Worm (Caenorhabditis elegans): ENCODE measurements around the gene cpi-1.

ce11 chrIV:6104446-6104845, 11.0 kb upstream of the cpi-1 start:
- TF ChIP-seq cnd-1 (tag; optimal IDR thresholded peaks at IDR 0.05), result no peak
- TF ChIP-seq nhr-237 (tag; optimal IDR thresholded peaks at IDR 0.05), result no peak
- no peak for TF ChIP-seq ham-2 (GFP tag; optimal IDR thresholded peaks at IDR 0.05)
- no peak for TF ChIP-seq nhr-76 (tag; optimal IDR thresholded peaks at IDR 0.05)
- TF ChIP-seq M03D4.4 (tag; optimal IDR thresholded peaks at IDR 0.05), result no peak
